Worm (Caenorhabditis elegans): ENCODE results near the gene clec-49.

ce11 chrV:19715419-19715818 lies 35.6 kb downstream of the clec-49 start, which contains the start of gene Y43F8C.16:
- TF ChIP-seq jun-1 (tag; optimal IDR thresholded peaks at IDR 0.05) (no peak), unc-62 (GFP tag; optimal IDR thresholded peaks at IDR 0.05 in 1 of 2) (no peak), unc-62 (tag; optimal IDR thresholded peaks at IDR 0.05) (no peak), egl-27 (tag; optimal IDR thresholded peaks at IDR 0.05) (no peak), lin-13 (GFP tag; optimal IDR thresholded peaks at IDR 0.05) (no peak), nhr-77 (tag; optimal IDR thresholded peaks at IDR 0.05) (no peak), aha-1 (tag) (peak; percentile 9), nhr-11 (tag; optimal IDR thresholded peaks at IDR 0.05) (no peak), pha-4 (GFP tag; IDR thresholded peaks at IDR 0.05) (no peak), pha-4 (tag; optimal IDR thresholded peaks at IDR 0.05) (no peak), skn-1 (tag; optimal IDR thresholded peaks at IDR 0.05) (no peak), ztf-11 (tag; optimal IDR thresholded peaks at IDR 0.05) (no peak), nhr-6 (tag; optimal IDR thresholded peaks at IDR 0.05) (no peak)
